Fruit fly (Drosophila melanogaster) whole organism, embryonic: ENCODE results near the gene Ice2.
A peak's percentile ranks its signal among the peaks of the same experiment; 100 is the strongest.

ENCODE experiments used
- Atf-2 ChIP-seq: fragments of 200-800 bp; sonication (Bioruptor generic); optimal IDR thresholded peaks from 2 replicates; lab custom pipeline; 2016; ENCODE audit warnings: missing biosample characterization, missing genetic modification characterization
- B-H1 ChIP-seq: fragments of 200-800 bp; sonication (Bioruptor generic); IDR thresholded peaks from 3 replicates; pipeline ENCODE4 v1.3.6; 2022; ENCODE audit warnings: missing biosample characterization, missing genetic modification characterization
- CG10979 ChIP-seq: fragments of 200-800 bp; sonication (Bioruptor generic); optimal IDR thresholded peaks from 2 replicates; lab custom pipeline; 2018; ENCODE audit warnings: missing biosample characterization, mild to moderate bottlenecking, missing genetic modification characterization, moderate library complexity
- CG1647 ChIP-seq: fragments of 200-800 bp; sonication (Bioruptor generic); optimal IDR thresholded peaks from 3 replicates; lab custom pipeline; 2016; ENCODE audit warnings: missing biosample characterization, missing genetic modification characterization
- CG16813 ChIP-seq: fragments of 200-800 bp; sonication (Bioruptor generic); IDR thresholded peaks from 3 replicates; pipeline ENCODE4 v1.3.6; 2022; ENCODE audit warnings: missing biosample characterization, missing genetic modification characterization; ENCODE audit not compliant: partially characterized antibody
- CG17328 ChIP-seq: fragments of 200-800 bp; sonication (Bioruptor generic); IDR thresholded peaks from 2 replicates; pipeline ENCODE4 v1.3.6; 2022; ENCODE audit warnings: missing biosample characterization, missing genetic modification characterization
- CG17802 ChIP-seq: fragments of 200-800 bp; sonication (Bioruptor generic); optimal IDR thresholded peaks from 2 replicates; lab custom pipeline; 2018; ENCODE audit warnings: missing biosample characterization, mild to moderate bottlenecking, missing genetic modification characterization, moderate library complexity
- CG17829 ChIP-seq: fragments of 200-800 bp; optimal IDR thresholded peaks from 2 replicates; lab custom pipeline; 2019; ENCODE audit warnings: missing biosample characterization, mild to moderate bottlenecking, missing genetic modification characterization, moderate library complexity
- CG18011 ChIP-seq: fragments of 200-800 bp; sonication (Bioruptor generic); optimal IDR thresholded peaks from 2 replicates; lab custom pipeline; 2017; ENCODE audit warnings: missing biosample characterization, missing genetic modification characterization, mild to moderate bottlenecking, moderate library complexity, missing genotype
- CG2678 ChIP-seq: fragments of 200-800 bp; sonication (Bioruptor generic); optimal IDR thresholded peaks from 3 replicates; lab custom pipeline; 2019; ENCODE audit warnings: missing biosample characterization, mild to moderate bottlenecking, missing genetic modification characterization, moderate library complexity
- CG30403 ChIP-seq: fragments of 200-800 bp; sonication (Bioruptor generic); optimal IDR thresholded peaks from 3 replicates; lab custom pipeline; 2016; ENCODE audit warnings: missing biosample characterization, missing genetic modification characterization
- CG6689 ChIP-seq: fragments of 200-800 bp; sonication (Bioruptor generic); IDR thresholded peaks from 2 replicates; pipeline ENCODE4 v1.3.6; 2022; ENCODE audit warnings: missing biosample characterization, missing genetic modification characterization
- CG7963 ChIP-seq: fragments of 200-800 bp; sonication (Bioruptor generic); IDR thresholded peaks from 3 replicates; pipeline ENCODE4 v1.3.6; 2022; ENCODE audit warnings: missing biosample characterization, missing genetic modification characterization; ENCODE audit not compliant: partially characterized antibody
- CG8290 ChIP-seq, 3 experiments: fragments of 200-800 bp; sonication (Bioruptor generic); optimal IDR thresholded peaks; 2 replicates each; lab custom pipeline; 2016 to 2019; ENCODE audit warnings: missing biosample characterization in 3 of 3, missing genetic modification characterization in 3 of 3, mild to moderate bottlenecking in 2 of 3, moderate library complexity in 1 of 3
- CG8765 ChIP-seq: fragments of 200-800 bp; sonication (Bioruptor generic); IDR thresholded peaks from 2 replicates; pipeline ENCODE4 v1.3.6; 2022; ENCODE audit warnings: missing biosample characterization, missing genetic modification characterization
- CG9437 ChIP-seq: fragments of 200-800 bp; sonication (Bioruptor generic); optimal IDR thresholded peaks from 2 replicates; lab custom pipeline; 2018; ENCODE audit warnings: missing biosample characterization, mild to moderate bottlenecking, missing genetic modification characterization
- CG9932 ChIP-seq: fragments of 200-800 bp; sonication (Bioruptor generic); IDR thresholded peaks from 2 replicates; pipeline ENCODE4 v1.3.6; 2022; ENCODE audit warnings: missing biosample characterization, missing genetic modification characterization
- Dip3 ChIP-seq: fragments of 200-800 bp; sonication (Bioruptor generic); optimal IDR thresholded peaks from 3 replicates; lab custom pipeline; 2016; ENCODE audit warnings: missing biosample characterization, missing genetic modification characterization
- Dp ChIP-seq: fragments of 200-800 bp; sonication (Bioruptor generic); optimal IDR thresholded peaks from 2 replicates; lab custom pipeline; 2018; ENCODE audit warnings: missing biosample characterization, mild to moderate bottlenecking, missing genetic modification characterization, moderate library complexity
- Ets65A ChIP-seq: fragments of 200-800 bp; sonication (Bioruptor generic); peaks from one replicate; lab custom pipeline; 2016; ENCODE audit warnings: missing biosample characterization, missing genetic modification characterization
- Fer1 ChIP-seq: fragments of 200-800 bp; sonication (Bioruptor generic); optimal IDR thresholded peaks from 2 replicates; lab custom pipeline; 2017; ENCODE audit warnings: missing biosample characterization, mild to moderate bottlenecking, missing genetic modification characterization
- Hmx ChIP-seq: fragments of 200-800 bp; sonication (Bioruptor generic); optimal IDR thresholded peaks from 2 replicates; lab custom pipeline; 2016; ENCODE audit warnings: missing biosample characterization, missing genetic modification characterization
- Hsf ChIP-seq: fragments of 200-800 bp; sonication (Bioruptor generic); optimal IDR thresholded peaks from 3 replicates; lab custom pipeline; 2016; ENCODE audit warnings: missing biosample characterization, missing genetic modification characterization
- MTF-1 ChIP-seq: fragments of 200-800 bp; sonication (Bioruptor generic); optimal IDR thresholded peaks from 2 replicates; lab custom pipeline; 2018; ENCODE audit warnings: missing biosample characterization, mild to moderate bottlenecking, missing genetic modification characterization, borderline replicate concordance
- Mad ChIP-seq: fragments of 200-800 bp; sonication (Bioruptor generic); optimal IDR thresholded peaks from 2 replicates; lab custom pipeline; 2016; ENCODE audit warnings: missing biosample characterization, missing genetic modification characterization
- Max ChIP-seq: fragments of 200-800 bp; sonication (Bioruptor generic); optimal IDR thresholded peaks from 2 replicates; lab custom pipeline; 2016; ENCODE audit warnings: missing biosample characterization, mild to moderate bottlenecking, missing genetic modification characterization
- NFAT ChIP-seq: fragments of 200-800 bp; sonication (Bioruptor generic); IDR thresholded peaks from 2 replicates; pipeline ENCODE4 v1.3.6; 2022; ENCODE audit warnings: missing biosample characterization, missing genetic modification characterization
- Scr ChIP-seq: fragments of 200-800 bp; sonication (Bioruptor generic); IDR thresholded peaks from 2 replicates; pipeline ENCODE4 v1.3.6; 2022; ENCODE audit warnings: missing biosample characterization, missing genetic modification characterization; ENCODE audit not compliant: partially characterized antibody
- Ssrp ChIP-seq: fragments of 200-800 bp; sonication (Bioruptor generic); optimal IDR thresholded peaks from 2 replicates; lab custom pipeline; 2018; ENCODE audit warnings: missing biosample characterization, mild to moderate bottlenecking, missing genetic modification characterization, moderate library complexity
- Stat92E ChIP-seq, 3 experiments: fragments of >200 bp in 2 of 3; fragments of 200-800 bp in 1 of 3; sonication (Bioruptor generic) in 1 of 3; optimal IDR thresholded peaks; 2 replicates each; lab custom pipeline; 2017 to 2019; ENCODE audit warnings: missing biosample characterization in 3 of 3, missing genetic modification characterization in 3 of 3, mild to moderate bottlenecking in 1 of 3, moderate library complexity in 1 of 3
- Xbp1 ChIP-seq: fragments of 200-800 bp; sonication (Bioruptor generic); optimal IDR thresholded peaks from 3 replicates; lab custom pipeline; 2016; ENCODE audit warnings: missing biosample characterization, mild to moderate bottlenecking, missing genetic modification characterization
- ac ChIP-seq: fragments of 200-800 bp; sonication (Bioruptor generic); optimal IDR thresholded peaks from 3 replicates; lab custom pipeline; 2017; ENCODE audit warnings: missing biosample characterization, mild to moderate bottlenecking, missing genetic modification characterization
- al ChIP-seq: fragments of 200-800 bp; sonication (Bioruptor generic); IDR thresholded peaks from 2 replicates; pipeline ENCODE4 v1.3.6; 2022; ENCODE audit warnings: missing biosample characterization, missing genetic modification characterization
- az2 ChIP-seq: fragments of 200-800 bp; sonication (Bioruptor generic); optimal IDR thresholded peaks from 3 replicates; lab custom pipeline; 2016; ENCODE audit warnings: missing biosample characterization, missing genetic modification characterization
- cad ChIP-seq: fragments of >200 bp; optimal IDR thresholded peaks from 2 replicates; lab custom pipeline; 2017; ENCODE audit warnings: missing biosample characterization, missing genetic modification characterization
- chm ChIP-seq: fragments of 200-800 bp; sonication (Bioruptor generic); IDR thresholded peaks from 2 replicates; pipeline ENCODE4 v1.3.6; 2022; ENCODE audit warnings: missing biosample characterization, missing genetic modification characterization
- en ChIP-seq: fragments of 200-800 bp; sonication (Bioruptor generic); optimal IDR thresholded peaks from 2 replicates; lab custom pipeline; 2016; ENCODE audit warnings: missing biosample characterization, missing genetic modification characterization
- gcm ChIP-seq: fragments of 200-800 bp; sonication (Bioruptor generic); optimal IDR thresholded peaks from 2 replicates; lab custom pipeline; 2019; ENCODE audit warnings: missing biosample characterization, mild to moderate bottlenecking, missing genetic modification characterization, moderate library complexity
- mld ChIP-seq: fragments of 200-800 bp; sonication (Bioruptor generic); IDR thresholded peaks from 3 replicates; pipeline ENCODE4 v1.3.6; 2022; ENCODE audit warnings: missing biosample characterization, missing genetic modification characterization; ENCODE audit not compliant: partially characterized antibody
- nau ChIP-seq: fragments of 200-800 bp; sonication (Bioruptor generic); optimal IDR thresholded peaks from 3 replicates; lab custom pipeline; 2017; ENCODE audit warnings: missing biosample characterization, mild to moderate bottlenecking, missing genetic modification characterization, missing genetic modification reagents
- onecut ChIP-seq: fragments of 200-800 bp; sonication (Bioruptor generic); IDR thresholded peaks from 2 replicates; pipeline ENCODE4 v1.3.6; 2022; ENCODE audit warnings: missing biosample characterization, missing genetic modification characterization
- org-1 ChIP-seq: fragments of 200-800 bp; sonication (Bioruptor generic); optimal IDR thresholded peaks from 2 replicates; lab custom pipeline; 2017; ENCODE audit warnings: missing biosample characterization, missing genetic modification characterization
- pho ChIP-seq: fragments of 200-800 bp; sonication (Bioruptor generic); optimal IDR thresholded peaks from 2 replicates; lab custom pipeline; 2016; ENCODE audit warnings: missing biosample characterization, missing genetic modification characterization
- scrt ChIP-seq: fragments of 200-800 bp; sonication (Bioruptor generic); optimal IDR thresholded peaks from 2 replicates; lab custom pipeline; 2018; ENCODE audit warnings: missing biosample characterization, mild to moderate bottlenecking, missing genetic modification characterization, moderate library complexity
- slou ChIP-seq: fragments of 200-800 bp; sonication (Bioruptor generic); optimal IDR thresholded peaks from 3 replicates; lab custom pipeline; 2016; ENCODE audit warnings: missing biosample characterization, missing genetic modification characterization
- sr ChIP-seq: fragments of 200-800 bp; sonication (Bioruptor generic); IDR thresholded peaks from 3 replicates; pipeline ENCODE4 v1.3.6; 2022; ENCODE audit warnings: missing biosample characterization, missing genetic modification characterization
- ssp ChIP-seq: fragments of 200-800 bp; sonication (Bioruptor generic); IDR thresholded peaks from 2 replicates; pipeline ENCODE4 v1.3.6; 2022; ENCODE audit warnings: missing biosample characterization, missing genetic modification characterization
- unpg ChIP-seq: fragments of 200-800 bp; sonication (Bioruptor generic); optimal IDR thresholded peaks from 3 replicates; lab custom pipeline; 2018; ENCODE audit warnings: missing biosample characterization, mild to moderate bottlenecking, missing genetic modification characterization, moderate library complexity
- usp ChIP-seq: fragments of >200 bp; optimal IDR thresholded peaks from 2 replicates; lab custom pipeline; 2017; ENCODE audit warnings: missing biosample characterization, missing genetic modification characterization
- vvl ChIP-seq: fragments of 200-800 bp; sonication (Bioruptor generic); IDR thresholded peaks from 2 replicates; pipeline ENCODE4 v1.3.6; 2022; ENCODE audit warnings: missing biosample characterization, missing genetic modification characterization

The Ice2 gene

DNA sequence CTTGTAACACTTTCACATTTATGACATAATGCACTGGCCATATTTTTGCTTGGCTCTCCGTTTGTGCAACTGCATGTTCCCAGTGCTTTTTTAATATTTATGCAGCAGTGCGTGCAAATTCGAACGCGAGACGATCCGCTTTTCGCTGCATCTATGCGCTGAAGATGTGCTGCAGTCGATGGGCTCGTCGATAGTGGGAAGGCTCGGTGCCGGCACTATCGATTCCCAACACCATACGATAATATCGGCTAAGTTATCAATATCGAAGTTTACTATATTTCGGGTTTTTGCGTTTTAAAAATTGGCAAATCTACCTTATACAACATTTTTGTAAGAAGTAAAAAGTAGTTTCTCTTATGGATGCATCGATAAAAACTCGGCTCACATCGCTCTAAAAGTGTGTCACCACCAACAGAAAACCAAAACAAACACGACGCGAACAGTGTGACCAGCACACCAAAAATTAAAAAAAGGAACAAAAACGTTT is 32.3 kb upstream of the Ice2 start, which contains the start of gene RhoGAP93B (continued):
- TF ChIP-seq ssp (GFP tag; lab: Robert Waterston, UW) (peak; percentile 90), ac (GFP tag; lab: Kevin White, UChicago) (no peak), CG17802 (peak; percentile 49), Dip3 (peak; percentile 92), Hsf (GFP tag; lab: Kevin White, UChicago) (peak; percentile 76), scrt (no peak), CG30403 (peak; percentile 81), unpg (GFP tag; lab: Kevin White, UChicago) (peak; percentile 65), nau (GFP tag; lab: Kevin White, UChicago) (no peak), onecut (GFP tag; lab: Robert Waterston, UW) (peak; percentile 76), al (GFP tag; lab: Robert Waterston, UW) (peak; percentile 91), CG1647 (GFP tag; lab: Kevin White, UChicago) (peak; percentile 85), Fer1 (peak; percentile 88), Stat92E (GFP tag; optimal IDR thresholded peaks at IDR 0.05; lab: Kevin White, UChicago) (peak in 1 of 3 experiments; percentile 54), Ets65A (peak; percentile 99), Xbp1 (GFP tag; lab: Kevin White, UChicago) (peak; percentile 84), NFAT (GFP tag; lab: Robert Waterston, UW) (peak; percentile 94), mld (GFP tag; lab: Robert Waterston, UW) (peak; percentile 100), chm (GFP tag; lab: Robert Waterston, UW) (peak; percentile 86), sr (GFP tag; lab: Robert Waterston, UW) (no peak), CG6689 (GFP tag; lab: Robert Waterston, UW) (peak; percentile 83), Max (peak; percentile 68), Dp (GFP tag; lab: Kevin White, UChicago) (peak; percentile 77), CG8765 (GFP tag; lab: Robert Waterston, UW) (peak; percentile 94), pho (GFP tag; lab: Kevin White, UChicago) (peak; percentile 93), CG16813 (GFP tag; lab: Robert Waterston, UW) (peak; percentile 100), Scr (GFP tag; lab: Robert Waterston, UW) (peak; percentile 100), CG9437 (GFP tag; lab: Kevin White, UChicago) (peak; percentile 37), B-H1 (GFP tag; lab: Robert Waterston, UW) (peak; percentile 82), Mad (GFP tag; lab: Kevin White, UChicago) (peak; percentile 85), en (GFP tag; lab: Kevin White, UChicago) (peak; percentile 55), Ssrp (peak; percentile 76), CG17328 (GFP tag; lab: Robert Waterston, UW) (peak; percentile 88), CG9932 (GFP tag; lab: Robert Waterston, UW) (peak; percentile 99), CG18011 (GFP tag; lab: Kevin White, UChicago) (peak; percentile 78), slou (GFP tag; lab: Kevin White, UChicago) (no peak), az2 (GFP tag; lab: Kevin White, UChicago) (peak; percentile 50), MTF-1 (GFP tag; lab: Kevin White, UChicago) (peak; percentile 64), CG10979 (tag; lab: Kevin White, UChicago) (peak; percentile 71), CG8290 (GFP tag; optimal IDR thresholded peaks at IDR 0.05; lab: Kevin White, UChicago) (peak; percentile 76), CG8290 (tag; optimal IDR thresholded peaks at IDR 0.05; lab: Kevin White, UChicago) (peak in 1 of 2 experiments; percentile 13), Hmx (no peak), CG17829 (tag; lab: Kevin White, UChicago) (peak; percentile 88), org-1 (GFP tag; lab: Kevin White, UChicago) (no peak), cad (GFP tag; lab: Kevin White, UChicago) (no peak), CG7963 (GFP tag; lab: Robert Waterston, UW) (peak; percentile 99), CG2678 (no peak), gcm (GFP tag; lab: Kevin White, UChicago) (peak; percentile 60), usp (GFP tag; lab: Kevin White, UChicago) (no peak), vvl (GFP tag; lab: Robert Waterston, UW) (peak; percentile 95), Atf-2 (GFP tag; lab: Kevin White, UChicago) (peak; percentile 72)
